Worm (Caenorhabditis elegans): Measurements from ENCODE around the gene ctg-2.
A peak's percentile ranks its signal among the peaks of the same experiment; 100 is the strongest.

The ctg-2 gene

DNA sequence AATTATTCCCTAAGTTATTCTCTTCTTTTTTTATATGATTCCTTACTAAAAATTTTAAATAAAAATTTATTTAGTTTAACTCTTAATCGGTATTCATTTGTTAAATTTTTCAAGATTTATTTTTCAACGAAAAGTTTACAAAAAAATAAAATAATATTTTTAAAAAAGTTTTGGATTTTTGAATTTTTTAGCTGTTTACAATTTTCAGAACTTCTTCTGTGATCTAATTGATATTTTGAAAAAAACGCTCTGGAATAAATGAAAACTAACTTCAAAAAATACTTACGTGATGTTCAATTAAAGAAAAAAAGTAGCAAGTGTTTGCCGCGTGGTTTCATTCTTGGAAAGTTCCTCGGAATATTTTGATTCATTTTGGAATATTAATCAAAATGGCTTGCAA, 30.5 kb downstream of the ctg-2 start, which contains the start of gene decr-1.2:
Gene decr-1.2 (plus strand): TSS at position 301 of the 400 bp plus-strand sequence.
- TF ChIP-seq scrt-1 (GFP tag; IDR thresholded peaks at IDR 0.05) (no peak), hmg-4 (GFP tag; optimal IDR thresholded peaks at IDR 0.05) (no peak), F13C5.2 (tag; optimal IDR thresholded peaks at IDR 0.05) (no peak), aly-1 (tag; optimal IDR thresholded peaks at IDR 0.05) (no peak)

DNA sequence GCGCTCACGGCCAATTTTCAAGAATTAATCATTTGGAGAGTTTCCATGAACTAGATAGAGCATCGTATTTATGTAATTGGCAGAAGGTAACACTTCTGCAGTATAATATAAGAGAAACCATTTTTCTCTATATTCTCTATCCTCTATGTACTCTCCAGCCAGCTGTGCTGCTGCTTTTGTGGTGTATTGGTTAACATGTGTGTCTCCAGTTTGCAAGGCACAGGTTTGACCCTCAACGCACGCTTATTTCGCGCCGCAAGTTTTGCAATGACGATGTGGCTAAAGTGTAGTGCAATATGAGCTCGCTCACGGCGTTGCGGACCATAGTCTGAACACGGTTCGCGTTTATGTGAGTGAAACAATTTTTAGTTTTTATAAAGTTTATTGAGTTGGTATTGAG, 32.1 kb downstream of the ctg-2 start:
- TF ChIP-seq pes-1 (GFP tag; IDR thresholded peaks at IDR 0.05) (peak; percentile 90), sea-1 (GFP tag; conservative IDR thresholded peaks at IDR 0.05) (peak; percentile 85), hnd-1 (tag; optimal IDR thresholded peaks at IDR 0.05) (peak; percentile 74), ceh-13 (GFP tag; optimal IDR thresholded peaks at IDR 0.05) (peak; percentile 76), hmbx-1 (tag; optimal IDR thresholded peaks at IDR 0.05) (peak; percentile 77), ceh-36 (tag; optimal IDR thresholded peaks at IDR 0.05) (peak; percentile 90), B0310.2 (tag; optimal IDR thresholded peaks at IDR 0.05) (peak; percentile 81), hmg-4 (GFP tag; optimal IDR thresholded peaks at IDR 0.05) (peak; percentile 93), aly-1 (tag; optimal IDR thresholded peaks at IDR 0.05) (peak; percentile 84), ama-1 (optimal IDR thresholded peaks at IDR 0.05) (no peak), flt-1 (GFP tag; IDR thresholded peaks at IDR 0.05) (peak; percentile 92), tbx-11 (GFP tag; IDR thresholded peaks at IDR 0.05) (peak; percentile 91), F13C5.2 (tag; optimal IDR thresholded peaks at IDR 0.05) (peak; percentile 86), ets-7 (tag; optimal IDR thresholded peaks at IDR 0.05) (peak; percentile 74), tbx-37 (GFP tag; conservative IDR thresholded peaks at IDR 0.05) (peak; percentile 82), tra-4 (tag; optimal IDR thresholded peaks at IDR 0.05) (peak; percentile 70), scrt-1 (GFP tag; IDR thresholded peaks at IDR 0.05) (peak; percentile 92)

DNA sequence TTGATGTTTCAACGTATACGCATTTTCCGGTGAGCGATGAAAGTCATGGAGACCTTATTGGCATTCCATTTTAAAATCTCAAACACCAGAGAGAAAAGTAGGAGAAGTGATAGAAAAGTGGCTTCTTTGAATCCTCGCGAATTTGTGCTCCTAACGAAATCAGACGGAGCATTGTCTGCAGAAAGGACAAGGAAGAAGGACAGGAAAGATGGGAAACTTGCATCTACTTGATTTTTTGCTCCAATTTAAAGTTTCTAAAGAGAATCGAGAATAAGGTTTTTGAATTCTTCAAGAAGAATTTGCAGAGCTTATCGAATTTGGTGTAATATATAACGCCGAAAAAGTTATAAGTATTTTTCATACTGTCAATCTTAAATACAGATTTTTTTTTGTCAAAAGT, 36.2 kb downstream of the ctg-2 start:
- no peak for TF ChIP-seq hmg-4 (GFP tag; optimal IDR thresholded peaks at IDR 0.05)
- no peak for TF ChIP-seq tbx-11 (GFP tag; IDR thresholded peaks at IDR 0.05)
- no peak for TF ChIP-seq F13C5.2 (tag; optimal IDR thresholded peaks at IDR 0.05)
- TF ChIP-seq tra-4 (tag; optimal IDR thresholded peaks at IDR 0.05): no peak
- TF ChIP-seq pes-1 (GFP tag; IDR thresholded peaks at IDR 0.05): no peak
- TF ChIP-seq ceh-13 (GFP tag; optimal IDR thresholded peaks at IDR 0.05): no peak
- no peak for TF ChIP-seq ets-7 (tag; optimal IDR thresholded peaks at IDR 0.05)
- TF ChIP-seq hmbx-1 (tag; optimal IDR thresholded peaks at IDR 0.05): no peak
- TF ChIP-seq aly-1 (tag; optimal IDR thresholded peaks at IDR 0.05): no peak
- no peak for TF ChIP-seq ama-1 (optimal IDR thresholded peaks at IDR 0.05)
- no peak for TF ChIP-seq sea-1 (GFP tag; conservative IDR thresholded peaks at IDR 0.05)
- TF ChIP-seq B0310.2 (tag; optimal IDR thresholded peaks at IDR 0.05): no peak
- no peak for TF ChIP-seq tbx-37 (GFP tag; conservative IDR thresholded peaks at IDR 0.05)
- no peak for TF ChIP-seq ceh-36 (tag; optimal IDR thresholded peaks at IDR 0.05)
- no peak for TF ChIP-seq scrt-1 (GFP tag; IDR thresholded peaks at IDR 0.05)
- no peak for TF ChIP-seq hnd-1 (tag; optimal IDR thresholded peaks at IDR 0.05)
- no peak for TF ChIP-seq flt-1 (GFP tag; IDR thresholded peaks at IDR 0.05)

DNA sequence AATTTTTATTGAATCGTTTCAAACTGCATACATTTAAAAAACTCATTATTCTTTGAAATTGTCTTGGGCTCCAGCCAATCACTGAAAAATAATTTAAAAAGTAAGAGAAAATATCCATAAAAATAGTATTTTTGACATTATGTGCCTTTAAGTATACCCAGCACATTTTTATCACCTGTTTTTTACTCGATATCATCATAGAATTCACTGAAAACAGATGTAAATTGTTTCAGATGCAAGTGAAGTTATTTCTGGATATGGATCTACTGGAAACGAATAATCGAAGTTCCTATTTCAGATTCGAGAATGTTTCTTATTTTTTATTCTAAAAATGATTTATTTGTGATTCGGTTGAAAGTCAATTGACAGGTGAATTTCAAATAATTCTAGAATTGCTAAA, 39.7 kb downstream of the ctg-2 start:
- TF ChIP-seq ceh-36 (tag; optimal IDR thresholded peaks at IDR 0.05) (no peak), sea-1 (GFP tag; conservative IDR thresholded peaks at IDR 0.05) (no peak), scrt-1 (GFP tag; IDR thresholded peaks at IDR 0.05) (no peak), ama-1 (optimal IDR thresholded peaks at IDR 0.05) (no peak), ceh-13 (GFP tag; optimal IDR thresholded peaks at IDR 0.05) (no peak), ets-7 (tag; optimal IDR thresholded peaks at IDR 0.05) (no peak), tra-4 (tag; optimal IDR thresholded peaks at IDR 0.05) (no peak), hmbx-1 (tag; optimal IDR thresholded peaks at IDR 0.05) (no peak), tbx-11 (GFP tag; IDR thresholded peaks at IDR 0.05) (no peak), tbx-37 (GFP tag; conservative IDR thresholded peaks at IDR 0.05) (no peak), F13C5.2 (tag; optimal IDR thresholded peaks at IDR 0.05) (no peak), B0310.2 (tag; optimal IDR thresholded peaks at IDR 0.05) (no peak), hnd-1 (tag; optimal IDR thresholded peaks at IDR 0.05) (no peak), flt-1 (GFP tag; IDR thresholded peaks at IDR 0.05) (no peak), pes-1 (GFP tag; IDR thresholded peaks at IDR 0.05) (no peak)

DNA sequence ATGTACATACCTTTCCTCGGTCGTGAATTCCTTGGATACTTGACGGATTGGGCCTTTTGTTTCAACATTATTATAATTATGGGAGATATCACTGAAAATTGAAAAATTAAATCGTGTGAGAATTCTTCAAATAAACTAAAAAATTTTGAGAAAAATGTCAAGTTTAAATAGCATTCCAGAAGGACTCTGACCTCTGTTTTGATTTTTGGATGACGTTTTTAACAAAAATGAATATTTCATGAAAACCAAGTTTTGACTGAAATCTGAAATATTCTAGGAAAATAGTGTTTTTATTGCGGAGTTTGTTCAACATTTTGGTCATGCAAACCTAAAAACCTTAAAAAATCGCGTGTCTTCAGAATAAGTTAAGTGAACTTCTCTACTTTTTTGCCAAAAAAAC, 41.3 kb downstream of the ctg-2 start, which contains the start of gene glb-27:
Gene glb-27 (minus strand): TSS at position 101 of the 400 bp plus-strand sequence.
- TF ChIP-seq aly-1 (tag; optimal IDR thresholded peaks at IDR 0.05): no peak
- TF ChIP-seq ets-7 (tag; optimal IDR thresholded peaks at IDR 0.05): no peak
- TF ChIP-seq hmbx-1 (tag; optimal IDR thresholded peaks at IDR 0.05): no peak
- no peak for TF ChIP-seq B0310.2 (tag; optimal IDR thresholded peaks at IDR 0.05)
- no peak for TF ChIP-seq ceh-13 (GFP tag; optimal IDR thresholded peaks at IDR 0.05)
- TF ChIP-seq flt-1 (GFP tag; IDR thresholded peaks at IDR 0.05): no peak
- TF ChIP-seq hnd-1 (tag; optimal IDR thresholded peaks at IDR 0.05): no peak
- TF ChIP-seq F13C5.2 (tag; optimal IDR thresholded peaks at IDR 0.05): no peak

DNA sequence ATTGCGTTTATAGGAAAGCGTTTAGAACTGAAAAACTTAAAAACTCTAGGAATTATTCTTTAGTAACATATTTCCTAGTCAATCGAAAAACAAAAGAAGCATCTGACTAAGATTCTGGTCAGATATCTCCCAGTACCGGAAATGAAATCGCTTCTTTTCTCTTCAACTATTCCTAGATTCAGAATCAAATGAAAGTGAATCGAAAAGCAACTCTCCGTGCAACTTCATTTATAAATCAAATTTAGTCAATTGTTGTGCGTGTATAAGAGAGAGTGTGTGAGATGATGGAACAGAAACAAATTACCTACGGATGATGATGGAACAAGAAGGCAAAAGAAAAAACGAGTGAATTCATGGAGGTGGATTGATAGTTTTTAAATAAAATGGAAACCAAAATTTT, 44.3 kb downstream of the ctg-2 start:
- no peak for TF ChIP-seq sea-1 (GFP tag; conservative IDR thresholded peaks at IDR 0.05)
- no peak for TF ChIP-seq tra-4 (tag; optimal IDR thresholded peaks at IDR 0.05)
- no peak for TF ChIP-seq ceh-36 (tag; optimal IDR thresholded peaks at IDR 0.05)
- no peak for TF ChIP-seq B0310.2 (tag; optimal IDR thresholded peaks at IDR 0.05)
- no peak for TF ChIP-seq scrt-1 (GFP tag; IDR thresholded peaks at IDR 0.05)
- no peak for TF ChIP-seq pes-1 (GFP tag; IDR thresholded peaks at IDR 0.05)
- no peak for TF ChIP-seq ets-7 (tag; optimal IDR thresholded peaks at IDR 0.05)
- TF ChIP-seq tbx-11 (GFP tag; IDR thresholded peaks at IDR 0.05): no peak

DNA sequence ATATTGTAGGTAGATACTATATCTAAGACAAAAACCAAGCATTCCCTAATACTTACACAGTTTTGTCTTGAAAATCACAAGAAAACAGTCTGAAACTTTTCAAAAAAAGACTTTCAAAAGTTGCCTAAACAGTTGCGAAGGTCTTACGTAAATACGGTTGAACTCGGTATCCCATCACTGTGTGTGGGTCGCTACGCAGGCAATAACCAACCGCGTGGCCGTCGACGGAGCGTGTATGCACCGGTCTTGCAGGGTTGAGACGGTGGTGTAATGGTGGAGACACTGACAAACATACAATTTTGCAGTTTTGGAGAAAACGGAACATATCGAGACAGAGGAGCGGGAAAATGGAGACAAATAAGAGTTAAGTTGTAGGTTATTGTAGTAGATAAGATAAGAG, 46.4 kb downstream of the ctg-2 start, which contains the start of gene iff-2:
Gene iff-2 (minus strand): TSS at position 141 of the 400 bp plus-strand sequence.
- TF ChIP-seq ama-1 (optimal IDR thresholded peaks at IDR 0.05) (no peak), ceh-13 (GFP tag; optimal IDR thresholded peaks at IDR 0.05) (no peak), tbx-37 (GFP tag; conservative IDR thresholded peaks at IDR 0.05) (peak; percentile 35), scrt-1 (GFP tag; IDR thresholded peaks at IDR 0.05) (0 out of 2 replicates have a peak, but pooled peaks have one; percentile 55), tra-4 (tag; optimal IDR thresholded peaks at IDR 0.05) (peak; percentile 50), ceh-36 (tag; optimal IDR thresholded peaks at IDR 0.05) (peak; percentile 9), hmbx-1 (tag; optimal IDR thresholded peaks at IDR 0.05) (no peak), flt-1 (GFP tag; IDR thresholded peaks at IDR 0.05) (peak; percentile 57; the same call in 1 of the 2 replicates), sea-1 (GFP tag; conservative IDR thresholded peaks at IDR 0.05) (peak; percentile 70), aly-1 (tag; optimal IDR thresholded peaks at IDR 0.05) (peak; percentile 69), hnd-1 (tag; optimal IDR thresholded peaks at IDR 0.05) (no peak), ets-7 (tag; optimal IDR thresholded peaks at IDR 0.05) (peak; percentile 8), hmg-4 (GFP tag; optimal IDR thresholded peaks at IDR 0.05) (peak; percentile 84), F13C5.2 (tag; optimal IDR thresholded peaks at IDR 0.05) (peak; percentile 95)
